Worm (Caenorhabditis elegans) whole organism, L1 larva: Measurements from ENCODE around the gene ttr-21.

Experiments used
- C16A3.4 ChIP-seq: fragments of 150-350 bp; optimal IDR thresholded peaks from 2 replicates; lab custom pipeline; 2014; ENCODE audit warnings: missing biosample characterization, missing genetic modification characterization
- F16B12.6 ChIP-seq: fragments of 150-350 bp; optimal IDR thresholded peaks from 2 replicates; lab custom pipeline; 2014; ENCODE audit warnings: missing biosample characterization, missing genetic modification characterization
- ama-1 ChIP-seq: fragments of 150-350 bp; optimal IDR thresholded peaks from 2 replicates; lab custom pipeline; 2014
- blmp-1 ChIP-seq: fragments of 150-350 bp; optimal IDR thresholded peaks from 2 replicates; lab custom pipeline; 2014; ENCODE audit warnings: missing biosample characterization, missing genetic modification characterization
- ceh-90 ChIP-seq: sonication (generic microtip); optimal IDR thresholded peaks from 2 replicates; lab custom pipeline; 2016; ENCODE audit warnings: missing genetic modification characterization, missing compliant biosample characterization
- elt-3 ChIP-seq, 6 experiments: fragments of 150-350 bp in 1 of 6; sonication (generic microtip); optimal IDR thresholded peaks; 2 replicates each; lab custom pipeline; 2017 to 2018; ENCODE audit warnings: missing biosample characterization in 6 of 6, missing genetic modification characterization in 6 of 6, inconsistent platforms in 1 of 6
- nhr-19 ChIP-seq: fragments of 200-800 bp; sonication (Bioruptor generic); conservative IDR thresholded peaks from 2 replicates; pipeline ENCODE4 v1.3.6; 2022; ENCODE audit warnings: missing genetic modification characterization, missing compliant biosample characterization
- nhr-85 ChIP-seq: sonication (generic microtip); peaks from one replicate; lab custom pipeline; 2016; ENCODE audit warnings: missing genetic modification characterization, inconsistent platforms, missing compliant biosample characterization
- nhr-90 ChIP-seq: sonication (generic microtip); optimal IDR thresholded peaks from 2 replicates; lab custom pipeline; 2016; ENCODE audit warnings: mild to moderate bottlenecking, missing genetic modification characterization, missing compliant biosample characterization; ENCODE audit not compliant: poor library complexity
- ztf-4 ChIP-seq: fragments of 150-350 bp; optimal IDR thresholded peaks from 2 replicates; lab custom pipeline; 2014; ENCODE audit warnings: missing biosample characterization, missing genetic modification characterization

ce11 chrV:13862505-13862904 lies 8.3 kb upstream of the ttr-21 start, which contains the start of gene srx-137:
- TF ChIP-seq elt-3 (tag; optimal IDR thresholded peaks at IDR 0.05; lab: Kevin White, UChicago): no peak
- TF ChIP-seq ztf-4 (tag; lab: Kevin White, UChicago): no peak
- no peak for TF ChIP-seq blmp-1 (tag; lab: Kevin White, UChicago)
- no peak for TF ChIP-seq ama-1 (lab: Kevin White, UChicago)
- TF ChIP-seq nhr-19 (GFP tag; lab: Robert Waterston, UW): no peak
- TF ChIP-seq ceh-90 (tag; lab: Kevin White, UChicago): no peak
- TF ChIP-seq nhr-90: no peak
- TF ChIP-seq nhr-85: no peak
- TF ChIP-seq F16B12.6 (tag; lab: Kevin White, UChicago): no peak
- TF ChIP-seq C16A3.4 (tag; lab: Kevin White, UChicago): no peak
